Worm (Caenorhabditis elegans): Measurements from ENCODE around the gene ttr-11.

DNA sequence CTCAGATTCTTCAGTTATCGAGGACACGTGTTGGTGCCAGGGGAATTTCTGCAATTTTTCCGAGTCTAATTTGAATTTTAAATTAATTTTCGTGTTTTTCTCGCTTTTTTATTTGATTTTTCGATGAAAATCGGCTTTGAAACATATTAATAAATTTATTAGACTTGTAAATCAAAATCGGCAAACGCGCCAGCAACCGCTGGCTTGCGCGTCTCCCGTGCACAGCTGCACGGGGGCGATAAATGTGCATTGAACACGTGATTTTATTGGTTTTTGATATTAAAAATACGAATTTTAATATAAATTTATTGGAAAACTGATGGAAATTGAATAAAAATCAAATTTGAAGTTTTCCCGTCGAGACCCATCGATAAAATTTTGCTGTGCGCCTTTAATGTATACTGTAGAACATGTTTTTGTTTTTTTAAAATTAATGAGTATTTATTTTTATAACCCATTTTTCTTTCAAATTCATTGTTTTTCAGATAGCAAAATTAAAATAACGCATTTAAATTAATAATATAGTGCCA lies 22.5 kb upstream of the ttr-11 start, which contains the start of gene F26F2.7:
- TF ChIP-seq hrde-1 (tag; optimal IDR thresholded peaks at IDR 0.05; ENCODE audit: borderline replicate concordance) (no peak), nhr-179 (tag; optimal IDR thresholded peaks at IDR 0.05) (no peak), cebp-1 (GFP tag; IDR thresholded peaks at IDR 0.05) (0 out of 2 replicates have a peak, but pooled peaks have one; percentile 37), cebp-1 (tag; optimal IDR thresholded peaks at IDR 0.05) (peak; percentile 89), ceh-58 (GFP tag; IDR thresholded peaks at IDR 0.05) (no peak), lin-54 (GFP tag; optimal IDR thresholded peaks at IDR 0.05) (peak; percentile 88), him-1 (tag; optimal IDR thresholded peaks at IDR 0.05) (peak; percentile 77), ets-4 (GFP tag; optimal IDR thresholded peaks at IDR 0.05) (no peak), nhr-120 (GFP tag; IDR thresholded peaks at IDR 0.05) (no peak), pha-4 (tag; optimal IDR thresholded peaks at IDR 0.05) (peak; percentile 48), unc-62 (GFP tag; optimal IDR thresholded peaks at IDR 0.05) (no peak), snpc-3.4 (tag; optimal IDR thresholded peaks at IDR 0.05) (peak; percentile 50), ama-1 (optimal IDR thresholded peaks at IDR 0.05) (no peak), ama-1 (GFP tag; optimal IDR thresholded peaks at IDR 0.05) (no peak)

Measured in whole organism, young adult.